Fruit fly (Drosophila melanogaster) whole organism, embryonic: ENCODE measurements around the gene Ccp84Aa.
A peak's percentile ranks its signal among the peaks of the same experiment; 100 is the strongest.

Experiments used
- Atf6 ChIP-seq: fragments of 200-800 bp; sonication (Bioruptor generic); IDR thresholded peaks from 2 replicates; pipeline ENCODE4 v1.3.6; 2022; ENCODE audit warnings: missing biosample characterization, missing genetic modification characterization
- CG10321 ChIP-seq: fragments of 200-800 bp; sonication (Bioruptor generic); IDR thresholded peaks from 2 replicates; pipeline ENCODE4 v1.3.6; 2022; ENCODE audit warnings: missing biosample characterization, missing genetic modification characterization
- CG10366 ChIP-seq: fragments of 200-800 bp; sonication (Bioruptor generic); IDR thresholded peaks from 2 replicates; pipeline ENCODE4 v1.3.6; 2022; ENCODE audit warnings: missing biosample characterization, missing genetic modification characterization
- CG11504 ChIP-seq: fragments of 200-800 bp; sonication (Bioruptor generic); optimal IDR thresholded peaks from 3 replicates; lab custom pipeline; 2019; ENCODE audit warnings: missing biosample characterization, mild to moderate bottlenecking, missing genetic modification characterization, moderate library complexity
- CG12942 ChIP-seq: fragments of 200-800 bp; sonication (Bioruptor generic); optimal IDR thresholded peaks from 3 replicates; lab custom pipeline; 2016; ENCODE audit warnings: missing biosample characterization, missing genetic modification characterization
- CG1603 ChIP-seq: fragments of 200-800 bp; sonication (Bioruptor generic); optimal IDR thresholded peaks from 2 replicates; lab custom pipeline; 2019; ENCODE audit warnings: missing biosample characterization, mild to moderate bottlenecking, missing genetic modification characterization, moderate library complexity
- CG16813 ChIP-seq: fragments of 200-800 bp; sonication (Bioruptor generic); IDR thresholded peaks from 3 replicates; pipeline ENCODE4 v1.3.6; 2022; ENCODE audit warnings: missing biosample characterization, missing genetic modification characterization; ENCODE audit not compliant: partially characterized antibody
- CG17361 ChIP-seq: fragments of 200-800 bp; sonication (Bioruptor generic); IDR thresholded peaks from 3 replicates; pipeline ENCODE4 v1.3.6; 2022; ENCODE audit warnings: missing biosample characterization, missing genetic modification characterization
- CG17912 ChIP-seq: fragments of 200-800 bp; sonication (Bioruptor generic); optimal IDR thresholded peaks from 2 replicates; lab custom pipeline; 2018; ENCODE audit warnings: missing biosample characterization, mild to moderate bottlenecking, missing genetic modification characterization
- CG31441 ChIP-seq: fragments of 200-800 bp; sonication (Bioruptor generic); IDR thresholded peaks from 2 replicates; pipeline ENCODE4 v1.3.6; 2022; ENCODE audit warnings: missing biosample characterization, missing genetic modification characterization
- CG34224 ChIP-seq: fragments of 200-800 bp; sonication (Bioruptor generic); IDR thresholded peaks from 3 replicates; pipeline ENCODE4 v1.3.6; 2022; ENCODE audit warnings: missing biosample characterization, missing genetic modification characterization; ENCODE audit not compliant: partially characterized antibody
- CG4360 ChIP-seq: fragments of 200-800 bp; sonication (Bioruptor generic); IDR thresholded peaks from 2 replicates; pipeline ENCODE4 v1.3.6; 2022; ENCODE audit warnings: missing biosample characterization, missing genetic modification characterization
- CG6791 ChIP-seq: fragments of 200-800 bp; sonication (Bioruptor generic); IDR thresholded peaks from 3 replicates; pipeline ENCODE4 v1.3.6; 2022; ENCODE audit warnings: missing biosample characterization, missing genetic modification characterization; ENCODE audit not compliant: partially characterized antibody
- CG7786 ChIP-seq: fragments of 200-800 bp; sonication (Bioruptor generic); optimal IDR thresholded peaks from 2 replicates; lab custom pipeline; 2016; ENCODE audit warnings: missing biosample characterization, missing genetic modification characterization
- CG7963 ChIP-seq: fragments of 200-800 bp; sonication (Bioruptor generic); IDR thresholded peaks from 3 replicates; pipeline ENCODE4 v1.3.6; 2022; ENCODE audit warnings: missing biosample characterization, missing genetic modification characterization; ENCODE audit not compliant: partially characterized antibody
- CG8478 ChIP-seq: fragments of >200 bp; optimal IDR thresholded peaks from 2 replicates; lab custom pipeline; 2018
- Dp ChIP-seq: fragments of 200-800 bp; sonication (Bioruptor generic); optimal IDR thresholded peaks from 2 replicates; lab custom pipeline; 2018; ENCODE audit warnings: missing biosample characterization, mild to moderate bottlenecking, missing genetic modification characterization, moderate library complexity
- Hr51 ChIP-seq, 2 experiments: fragments of 200-800 bp; sonication (Bioruptor generic); optimal IDR thresholded peaks; 2 replicates in 1 of 2; 3 replicates in 1 of 2; lab custom pipeline; 2016 to 2018; ENCODE audit warnings: missing biosample characterization in 2 of 2, missing genetic modification characterization in 2 of 2, mild to moderate bottlenecking in 1 of 2, moderate library complexity in 1 of 2
- Lhr ChIP-seq: fragments of 200-800 bp; sonication (Bioruptor generic); optimal IDR thresholded peaks from 3 replicates; lab custom pipeline; 2017; ENCODE audit warnings: mild to moderate bottlenecking, missing biosample characterization, missing genetic modification reagents, missing genetic modification characterization
- Oli ChIP-seq: fragments of 200-800 bp; sonication (Bioruptor generic); optimal IDR thresholded peaks from 2 replicates; lab custom pipeline; 2018; ENCODE audit warnings: missing biosample characterization, mild to moderate bottlenecking, missing genetic modification characterization, moderate library complexity
- Rx ChIP-seq: fragments of 200-800 bp; sonication (Bioruptor generic); IDR thresholded peaks from 2 replicates; pipeline ENCODE4 v1.3.6; 2022; ENCODE audit warnings: missing biosample characterization, missing genetic modification characterization
- Sox102F ChIP-seq: fragments of 200-800 bp; sonication (Bioruptor generic); optimal IDR thresholded peaks from 2 replicates; lab custom pipeline; 2018; ENCODE audit warnings: missing biosample characterization, mild to moderate bottlenecking, missing genetic modification characterization, moderate library complexity
- ac ChIP-seq: fragments of 200-800 bp; sonication (Bioruptor generic); optimal IDR thresholded peaks from 3 replicates; lab custom pipeline; 2017; ENCODE audit warnings: missing biosample characterization, mild to moderate bottlenecking, missing genetic modification characterization
- az2 ChIP-seq: fragments of 200-800 bp; sonication (Bioruptor generic); optimal IDR thresholded peaks from 3 replicates; lab custom pipeline; 2016; ENCODE audit warnings: missing biosample characterization, missing genetic modification characterization
- bowl ChIP-seq: fragments of 200-800 bp; sonication (Bioruptor generic); IDR thresholded peaks from 2 replicates; pipeline ENCODE4 v1.3.6; 2022; ENCODE audit warnings: missing biosample characterization, missing genetic modification characterization
- chinmo ChIP-seq: fragments of 200-800 bp; sonication (Bioruptor generic); IDR thresholded peaks from 4 replicates; pipeline ENCODE4 v1.3.6; 2022; ENCODE audit warnings: missing biosample characterization, missing genetic modification characterization; ENCODE audit not compliant: partially characterized antibody
- ci ChIP-seq: fragments of 200-800 bp; sonication (Bioruptor generic); IDR thresholded peaks from 3 replicates; pipeline ENCODE4 v1.3.6; 2022; ENCODE audit warnings: missing biosample characterization, missing genetic modification characterization
- dpn ChIP-seq, 2 experiments: fragments of 200-800 bp; sonication (Bioruptor generic); optimal IDR thresholded peaks; 3 replicates each; lab custom pipeline; 2016; ENCODE audit warnings: missing biosample characterization in 2 of 2, missing genetic modification characterization in 2 of 2
- ftz-f1 ChIP-seq: fragments of 200-800 bp; sonication (Bioruptor generic); optimal IDR thresholded peaks from 2 replicates; lab custom pipeline; 2016; ENCODE audit warnings: missing biosample characterization, missing genetic modification characterization
- gce ChIP-seq: fragments of 200-800 bp; sonication (Bioruptor generic); IDR thresholded peaks from 3 replicates; pipeline ENCODE4 v1.3.6; 2022; ENCODE audit warnings: missing biosample characterization, missing genetic modification characterization
- ham ChIP-seq: fragments of 200-800 bp; sonication (Bioruptor generic); IDR thresholded peaks from 2 replicates; pipeline ENCODE4 v1.3.6; 2022; ENCODE audit warnings: missing biosample characterization, missing genetic modification characterization
- lola ChIP-seq, 3 experiments: fragments of >200 bp in 2 of 3; fragments of 200-800 bp in 1 of 3; sonication (Bioruptor generic) in 1 of 3; optimal IDR thresholded peaks; 2 replicates each; lab custom pipeline; 2017 to 2019; ENCODE audit warnings: missing biosample characterization in 3 of 3, missing genetic modification characterization in 3 of 3, mild to moderate bottlenecking in 1 of 3, moderate library complexity in 1 of 3
- onecut ChIP-seq: fragments of 200-800 bp; sonication (Bioruptor generic); IDR thresholded peaks from 2 replicates; pipeline ENCODE4 v1.3.6; 2022; ENCODE audit warnings: missing biosample characterization, missing genetic modification characterization
- org-1 ChIP-seq: fragments of 200-800 bp; sonication (Bioruptor generic); optimal IDR thresholded peaks from 2 replicates; lab custom pipeline; 2017; ENCODE audit warnings: missing biosample characterization, missing genetic modification characterization
- phol ChIP-seq: fragments of 200-800 bp; sonication (Bioruptor generic); optimal IDR thresholded peaks from 3 replicates; lab custom pipeline; 2018; ENCODE audit warnings: missing biosample characterization, mild to moderate bottlenecking, missing genetic modification characterization, moderate library complexity
- prd ChIP-seq, 3 experiments: fragments of >200 bp in 2 of 3; fragments of 200-800 bp in 1 of 3; sonication (Bioruptor generic) in 1 of 3; optimal IDR thresholded peaks in 2 of 3; IDR thresholded peaks in 1 of 3; 2 replicates in 2 of 3; 3 replicates in 1 of 3; pipeline versions ENCODE4 v1.3.6 to Lab custom; 2017 to 2022; ENCODE audit warnings: missing biosample characterization in 1 of 3, missing genetic modification characterization in 1 of 3
- pros ChIP-seq: fragments of 200-800 bp; sonication (Bioruptor generic); optimal IDR thresholded peaks from 3 replicates; lab custom pipeline; 2019; ENCODE audit warnings: missing biosample characterization, mild to moderate bottlenecking, missing genetic modification characterization, moderate library complexity
- ro ChIP-seq: fragments of 200-800 bp; sonication (Bioruptor generic); IDR thresholded peaks from 2 replicates; pipeline ENCODE4 v1.3.6; 2022; ENCODE audit warnings: missing biosample characterization, missing genetic modification characterization
- row ChIP-seq: fragments of 200-800 bp; sonication (Bioruptor generic); IDR thresholded peaks from 3 replicates; pipeline ENCODE4 v1.3.6; 2022; ENCODE audit warnings: missing biosample characterization, missing genetic modification characterization
- sc ChIP-seq, 3 experiments: fragments of >200 bp in 2 of 3; fragments of 200-800 bp in 1 of 3; sonication (Bioruptor generic) in 1 of 3; optimal IDR thresholded peaks; 2 replicates in 2 of 3; 3 replicates in 1 of 3; lab custom pipeline; 2017; ENCODE audit warnings: mild to moderate bottlenecking in 1 of 3, missing biosample characterization in 1 of 3, missing genetic modification characterization in 1 of 3, missing genetic modification reagents in 1 of 3
- schlank ChIP-seq: fragments of 200-800 bp; sonication (Bioruptor generic); optimal IDR thresholded peaks from 2 replicates; lab custom pipeline; 2018; ENCODE audit warnings: missing biosample characterization, mild to moderate bottlenecking, missing genetic modification characterization
- sim ChIP-seq: fragments of 200-800 bp; sonication (Bioruptor generic); IDR thresholded peaks from 2 replicates; pipeline ENCODE4 v1.3.6; 2022; ENCODE audit warnings: missing biosample characterization, missing genetic modification characterization
- slp2 ChIP-seq: fragments of 200-800 bp; sonication (Bioruptor generic); optimal IDR thresholded peaks from 2 replicates; lab custom pipeline; 2016; ENCODE audit warnings: missing biosample characterization, missing genetic modification characterization
- stwl ChIP-seq: fragments of 200-800 bp; sonication (Bioruptor generic); optimal IDR thresholded peaks from 3 replicates; lab custom pipeline; 2018; ENCODE audit warnings: missing biosample characterization, mild to moderate bottlenecking, missing genetic modification characterization, moderate library complexity
- z ChIP-seq: fragments of 200-800 bp; sonication (Bioruptor generic); IDR thresholded peaks from 3 replicates; pipeline ENCODE4 v1.3.6; 2022; ENCODE audit warnings: missing biosample characterization, missing genetic modification characterization
- zen ChIP-seq: fragments of 200-800 bp; sonication (Bioruptor generic); optimal IDR thresholded peaks from 3 replicates; lab custom pipeline; 2018; ENCODE audit warnings: missing biosample characterization, mild to moderate bottlenecking, missing genetic modification characterization, moderate library complexity

Ccp84Aa gene

dm6 chr3R:6664371-6665116 is 39.3 kb upstream of the Ccp84Aa start (continued):
- TF ChIP-seq Atf6: no peak
- 0 out of 2 replicates have a peak, but pooled peaks have one; percentile 7 for TF ChIP-seq bowl (GFP tag; lab: Robert Waterston, UW)
- 0 out of 3 replicates have a peak, but pooled peaks have one; percentile 24 for TF ChIP-seq z
- peak; percentile 30; the same call in 2 of the 3 replicates for TF ChIP-seq ci (GFP tag; lab: Robert Waterston, UW)
- TF ChIP-seq CG31441 (GFP tag; lab: Robert Waterston, UW): peak; percentile 77
- TF ChIP-seq slp2 (GFP tag; lab: Kevin White, UChicago): no peak
- peak in 1 of 2 experiments; percentile 14 for TF ChIP-seq dpn (GFP tag; optimal IDR thresholded peaks at IDR 0.05; lab: Kevin White, UChicago)
- peak; percentile 13 for TF ChIP-seq org-1
- peak; percentile 17 for TF ChIP-seq az2 (GFP tag; lab: Kevin White, UChicago)
- no peak for TF ChIP-seq ro (GFP tag; lab: Robert Waterston, UW)
- TF ChIP-seq schlank (tag; lab: Kevin White, UChicago): no peak
- TF ChIP-seq CG8478 (lab: Kevin White, UChicago): no peak
- peak; percentile 21; the same call in 1 of the 2 replicates for TF ChIP-seq onecut (GFP tag; lab: Robert Waterston, UW)
- TF ChIP-seq pros: no peak
- 0 out of 2 replicates have a peak, but pooled peaks have one; percentile 4 for TF ChIP-seq Rx (GFP tag; lab: Robert Waterston, UW)
- TF ChIP-seq Sox102F (GFP tag; lab: Kevin White, UChicago): peak; percentile 15
- TF ChIP-seq CG11504: peak; percentile 49
- no peak for TF ChIP-seq ftz-f1 (GFP tag; lab: Kevin White, UChicago)
- TF ChIP-seq Lhr: peak; percentile 3
- peak; percentile 25; the same call in 1 of the 3 replicates for TF ChIP-seq row (GFP tag; lab: Robert Waterston, UW)
- peak in 1 of 3 experiments; percentile 27 for TF ChIP-seq lola (GFP tag; optimal IDR thresholded peaks at IDR 0.05; lab: Kevin White, UChicago)
- TF ChIP-seq Oli: peak; percentile 37
- peak; percentile 70 for TF ChIP-seq ac (GFP tag; lab: Kevin White, UChicago)
- peak; percentile 5 for TF ChIP-seq CG12942 (GFP tag; lab: Kevin White, UChicago)
- TF ChIP-seq sc (optimal IDR thresholded peaks at IDR 0.05; lab: Kevin White, UChicago): no peak
- peak; percentile 4 for TF ChIP-seq sc (GFP tag; optimal IDR thresholded peaks at IDR 0.05; lab: Kevin White, UChicago)
- 0 out of 4 replicates have a peak, but pooled peaks have one; percentile 32 for TF ChIP-seq chinmo (GFP tag; lab: Robert Waterston, UW)
- 0 out of 2 replicates have a peak, but pooled peaks have one; percentile 22 for TF ChIP-seq sim (GFP tag; lab: Robert Waterston, UW)
- peak; percentile 41 for TF ChIP-seq Dp (GFP tag; lab: Kevin White, UChicago)
- 0 out of 3 replicates have a peak, but pooled peaks have one; percentile 10 for TF ChIP-seq CG34224 (GFP tag; lab: Robert Waterston, UW)
- peak; percentile 75 for TF ChIP-seq CG17361 (GFP tag; lab: Robert Waterston, UW)
- peak in 1 of 2 experiments; percentile 27 for TF ChIP-seq Hr51 (GFP tag; optimal IDR thresholded peaks at IDR 0.05; lab: Kevin White, UChicago)
- TF ChIP-seq zen (tag; lab: Kevin White, UChicago): peak; percentile 22
- TF ChIP-seq CG16813 (GFP tag; lab: Robert Waterston, UW): 0 out of 3 replicates have a peak, but pooled peaks have one; percentile 9
- peak; percentile 69 for TF ChIP-seq CG1603 (tag; lab: Kevin White, UChicago)
- no peak for TF ChIP-seq prd (optimal IDR thresholded peaks at IDR 0.05; lab: Kevin White, UChicago)
- peak; percentile 31; the same call in 1 of the 3 replicates for TF ChIP-seq prd (GFP tag; IDR thresholded peaks at IDR 0.05; lab: Robert Waterston, UW)
- 0 out of 3 replicates have a peak, but pooled peaks have one; percentile 15 for TF ChIP-seq CG7963
- no peak for TF ChIP-seq ham (GFP tag; lab: Robert Waterston, UW)
- no peak for TF ChIP-seq CG7786
- TF ChIP-seq CG6791: peak; percentile 44; the same call in 1 of the 3 replicates
- TF ChIP-seq CG10321 (GFP tag; lab: Robert Waterston, UW): no peak
- TF ChIP-seq CG4360 (GFP tag; lab: Robert Waterston, UW): peak; percentile 48; the same call in 1 of the 2 replicates
- 0 out of 3 replicates have a peak, but pooled peaks have one; percentile 27 for TF ChIP-seq gce (GFP tag; lab: Robert Waterston, UW)
- peak; percentile 12 for TF ChIP-seq CG17912 (GFP tag; lab: Kevin White, UChicago)
- TF ChIP-seq stwl: peak; percentile 3
- TF ChIP-seq CG10366 (GFP tag; lab: Robert Waterston, UW): no peak
- peak; percentile 25 for TF ChIP-seq phol
